Fruit fly (Drosophila melanogaster): Measurements from ENCODE around the gene mtSSB.
A peak's percentile ranks its signal among the peaks of the same experiment; 100 is the strongest.

The mtSSB gene

dm6 chr3R:16228719-16229704, 24.0 kb upstream of the mtSSB start (continued):
- no peak for TF ChIP-seq achi (GFP tag; optimal IDR thresholded peaks at IDR 0.05)
- no peak for TF ChIP-seq cyc (GFP tag; optimal IDR thresholded peaks at IDR 0.05)
- TF ChIP-seq Met (GFP tag; optimal IDR thresholded peaks at IDR 0.05) = peak; percentile 32
- no peak for TF ChIP-seq Hr39 (GFP tag; optimal IDR thresholded peaks at IDR 0.05)
- no peak for TF ChIP-seq Gug (GFP tag; IDR thresholded peaks at IDR 0.05)
- peak; percentile 71 for TF ChIP-seq Eip78C (GFP tag)
- TF ChIP-seq esn (GFP tag; optimal IDR thresholded peaks at IDR 0.05) = no peak
- TF ChIP-seq CG31627 (GFP tag; optimal IDR thresholded peaks at IDR 0.05) = no peak
- no peak for TF ChIP-seq Ets21C (GFP tag; optimal IDR thresholded peaks at IDR 0.05)
- TF ChIP-seq Lpt (GFP tag; optimal IDR thresholded peaks at IDR 0.05) = peak; percentile 30
- TF ChIP-seq CG6163 (GFP tag; IDR thresholded peaks at IDR 0.05) = no peak
- TF ChIP-seq CG6808 (GFP tag; optimal IDR thresholded peaks at IDR 0.05) = peak; percentile 68
- TF ChIP-seq Blimp-1 (GFP tag; optimal IDR thresholded peaks at IDR 0.05) = peak; percentile 19
- no peak for TF ChIP-seq CG8632 (GFP tag; optimal IDR thresholded peaks at IDR 0.05)
- no peak for TF ChIP-seq CG15336 (GFP tag; IDR thresholded peaks at IDR 0.05)
- TF ChIP-seq CG8119 (GFP tag; IDR thresholded peaks at IDR 0.05) = no peak
- no peak for TF ChIP-seq Sox15 (GFP tag; optimal IDR thresholded peaks at IDR 0.05)
- peak; percentile 63 to 78 for TF ChIP-seq ss (GFP tag; optimal IDR thresholded peaks at IDR 0.05)
- TF ChIP-seq CG1621 (tag; optimal IDR thresholded peaks at IDR 0.05) = peak; percentile 30
- TF ChIP-seq CG8319 (GFP tag; optimal IDR thresholded peaks at IDR 0.05) = no peak
- peak; percentile 44 for TF ChIP-seq Eip93F (GFP tag; optimal IDR thresholded peaks at IDR 0.05)
- peak; percentile 40 for TF ChIP-seq Ets96B (tag; optimal IDR thresholded peaks at IDR 0.05)
- TF ChIP-seq Sox102F (GFP tag; optimal IDR thresholded peaks at IDR 0.05) = peak; percentile 50
- peak; percentile 83 for TF ChIP-seq dsx (GFP tag; optimal IDR thresholded peaks at IDR 0.05; ENCODE audit: poor library complexity, severe bottlenecking)
- TF ChIP-seq vri (GFP tag; optimal IDR thresholded peaks at IDR 0.05) = peak; percentile 57
- TF ChIP-seq CG10631 (GFP tag; optimal IDR thresholded peaks at IDR 0.05) = no peak

- TF ChIP-seq Ets96B (tag; optimal IDR thresholded peaks at IDR 0.05) = peak; percentile 17
- no peak for TF ChIP-seq OdsH (GFP tag; optimal IDR thresholded peaks at IDR 0.05)
- TF ChIP-seq CG8632 (GFP tag; optimal IDR thresholded peaks at IDR 0.05) = no peak
- peak; percentile 51 for TF ChIP-seq Eip78C (GFP tag)
- TF ChIP-seq CG6276 (GFP tag; optimal IDR thresholded peaks at IDR 0.05) = peak; percentile 3
- peak; percentile 6 for TF ChIP-seq CG16779 (tag; optimal IDR thresholded peaks at IDR 0.05)
- TF ChIP-seq Sox14 (GFP tag; optimal IDR thresholded peaks at IDR 0.05) = peak; percentile 79
- peak; percentile 25 for TF ChIP-seq Blimp-1 (GFP tag; optimal IDR thresholded peaks at IDR 0.05)
- peak; percentile 10 for TF ChIP-seq Eip93F (GFP tag; optimal IDR thresholded peaks at IDR 0.05)
- no peak for TF ChIP-seq CG7368 (GFP tag; optimal IDR thresholded peaks at IDR 0.05)
- TF ChIP-seq ss (GFP tag; optimal IDR thresholded peaks at IDR 0.05) = peak; percentile 32 to 96
- TF ChIP-seq Eip75B (GFP tag; optimal IDR thresholded peaks at IDR 0.05) = peak; percentile 18
- peak; percentile 69 for TF ChIP-seq svp (GFP tag)
- TF ChIP-seq Lpt (GFP tag; optimal IDR thresholded peaks at IDR 0.05) = peak; percentile 30
Measured at dm6 chr3R:16227074-16227473, 22.0 kb upstream of the mtSSB start.

dm6 chr3R:16225760-16226159, 20.7 kb upstream of the mtSSB start:
- peak; percentile 33 for TF ChIP-seq Lpt (GFP tag; optimal IDR thresholded peaks at IDR 0.05)
- no peak for TF ChIP-seq cyc (GFP tag; optimal IDR thresholded peaks at IDR 0.05)
- peak; percentile 7 for TF ChIP-seq Eip78C (GFP tag)
- peak; percentile 3 for TF ChIP-seq CG7368 (GFP tag; optimal IDR thresholded peaks at IDR 0.05)

- TF ChIP-seq ss (GFP tag; optimal IDR thresholded peaks at IDR 0.05) (no peak), Smox (GFP tag; optimal IDR thresholded peaks at IDR 0.05) (no peak), Hr39 (GFP tag; optimal IDR thresholded peaks at IDR 0.05) (no peak), CG4318 (GFP tag; optimal IDR thresholded peaks at IDR 0.05) (no peak), acj6 (GFP tag; optimal IDR thresholded peaks at IDR 0.05) (no peak), Met (GFP tag; optimal IDR thresholded peaks at IDR 0.05) (no peak), topi (GFP tag; optimal IDR thresholded peaks at IDR 0.05) (no peak), eg (GFP tag; IDR thresholded peaks at IDR 0.05) (no peak), salr (GFP tag; optimal IDR thresholded peaks at IDR 0.05) (no peak), CG8319 (GFP tag; optimal IDR thresholded peaks at IDR 0.05) (no peak), OdsH (GFP tag; optimal IDR thresholded peaks at IDR 0.05) (no peak), CG31627 (GFP tag; optimal IDR thresholded peaks at IDR 0.05) (no peak), Gug (GFP tag; IDR thresholded peaks at IDR 0.05) (no peak), Ets21C (GFP tag; optimal IDR thresholded peaks at IDR 0.05) (no peak), CG6854 (GFP tag; optimal IDR thresholded peaks at IDR 0.05) (no peak)
Measured at dm6 chr3R:16225351-16225750, 20.3 kb upstream of the mtSSB start, which contains the start of gene tara. Gene tara, plus strand, starts transcription at chr3R:16225651.
